Worm (Caenorhabditis elegans) whole organism, L1 larva: Measurements from ENCODE around the gene F40E10.5.

Experiments used
- C04F5.9 ChIP-seq: sonication (generic microtip); optimal IDR thresholded peaks from 2 replicates; lab custom pipeline; 2016; ENCODE audit warnings: missing genetic modification characterization, missing compliant biosample characterization
- C34B4.2 ChIP-seq: sonication (generic microtip); optimal IDR thresholded peaks from 2 replicates; lab custom pipeline; 2017; ENCODE audit warnings: mild to moderate bottlenecking, missing genetic modification characterization, missing compliant biosample characterization
- Y116A8C.19 ChIP-seq: sonication (generic microtip); optimal IDR thresholded peaks from 2 replicates; lab custom pipeline; 2016; ENCODE audit warnings: missing compliant biosample characterization, missing genetic modification characterization, borderline replicate concordance
- alr-1 ChIP-seq: fragments of 200-800 bp; sonication (Bioruptor generic); optimal IDR thresholded peaks from 2 replicates; lab custom pipeline; 2018; ENCODE audit warnings: borderline replicate concordance, mild to moderate bottlenecking, missing genetic modification characterization, missing compliant biosample characterization
- ceh-63 ChIP-seq: fragments of 200-800 bp; sonication (Bioruptor generic); optimal IDR thresholded peaks from 2 replicates; lab custom pipeline; 2018; ENCODE audit warnings: mild to moderate bottlenecking, missing genetic modification characterization, missing compliant biosample characterization
- ceh-90 ChIP-seq: sonication (generic microtip); optimal IDR thresholded peaks from 2 replicates; lab custom pipeline; 2016; ENCODE audit warnings: missing genetic modification characterization, missing compliant biosample characterization
- ces-1 ChIP-seq: fragments of 150-350 bp; optimal IDR thresholded peaks from 2 replicates; lab custom pipeline; 2014; ENCODE audit warnings: missing biosample characterization, missing genetic modification reagents, missing genetic modification characterization
- efl-1 ChIP-seq, 4 experiments: fragments of 150-350 bp; optimal IDR thresholded peaks in 3 of 4; peaks in 1 of 4; 1 replicate in 1 of 4; 2 replicates in 3 of 4; lab custom pipeline; 2014; ENCODE audit warnings: missing biosample characterization in 2 of 4, missing genetic modification characterization in 2 of 4, missing genetic modification reagents in 2 of 4
- elt-2 ChIP-seq: sonication (generic microtip); optimal IDR thresholded peaks from 2 replicates; lab custom pipeline; 2016; ENCODE audit warnings: missing genetic modification characterization, mild to moderate bottlenecking, inconsistent platforms, missing compliant biosample characterization, missing genetic modification reagents
- fkh-8 ChIP-seq: sonication (generic microtip); optimal IDR thresholded peaks from 2 replicates; lab custom pipeline; 2016; ENCODE audit warnings: mild to moderate bottlenecking, missing genetic modification characterization, missing compliant biosample characterization
- fos-1 ChIP-seq: fragments of 150-350 bp; optimal IDR thresholded peaks from 2 replicates; lab custom pipeline; 2014; ENCODE audit warnings: missing biosample characterization, missing genetic modification characterization
- grh-1 ChIP-seq: fragments of 200-800 bp; sonication (Bioruptor generic); IDR thresholded peaks from 2 replicates; pipeline ENCODE4 v1.3.6; 2022; ENCODE audit warnings: missing genetic modification reagents, missing genetic modification characterization, missing compliant biosample characterization
- irx-1 ChIP-seq: sonication (generic microtip); optimal IDR thresholded peaks from 2 replicates; lab custom pipeline; 2016; ENCODE audit warnings: missing genetic modification characterization, missing compliant biosample characterization
- isw-1 ChIP-seq: fragments of 200-800 bp; sonication (Bioruptor generic); IDR thresholded peaks from 2 replicates; pipeline ENCODE4 v1.3.6; 2022; ENCODE audit warnings: missing genetic modification characterization, missing compliant biosample characterization
- jun-1 ChIP-seq: fragments of 150-350 bp; optimal IDR thresholded peaks from 2 replicates; lab custom pipeline; 2014; ENCODE audit warnings: missing biosample characterization, missing genetic modification reagents, missing genetic modification characterization
- lin-13 ChIP-seq: fragments of 150-350 bp; optimal IDR thresholded peaks from 2 replicates; lab custom pipeline; 2014; ENCODE audit warnings: missing biosample characterization, missing genetic modification reagents, missing genetic modification characterization
- lin-15B ChIP-seq: fragments of 150-350 bp; sonication (generic microtip); optimal IDR thresholded peaks from 3 replicates; lab custom pipeline; 2014; ENCODE audit warnings: missing biosample characterization, missing genetic modification characterization
- lin-35 ChIP-seq, 2 experiments: fragments of 150-350 bp; optimal IDR thresholded peaks; 2 replicates each; lab custom pipeline; 2014; ENCODE audit warnings: missing biosample characterization in 2 of 2, missing genetic modification characterization in 2 of 2, missing genetic modification reagents in 2 of 2
- lir-3 ChIP-seq: sonication (generic microtip); optimal IDR thresholded peaks from 2 replicates; lab custom pipeline; 2016; ENCODE audit warnings: mild to moderate bottlenecking, missing genetic modification characterization, moderate library complexity, missing compliant biosample characterization; ENCODE audit not compliant: poor library complexity
- mab-9 ChIP-seq: fragments of 200-800 bp; sonication (Bioruptor generic); IDR thresholded peaks from 2 replicates; pipeline ENCODE4 v1.3.6; 2022; ENCODE audit warnings: missing genetic modification reagents, missing genetic modification characterization, missing compliant biosample characterization
- mdl-1 ChIP-seq, 2 experiments: fragments of 150-350 bp; optimal IDR thresholded peaks; 2 replicates each; lab custom pipeline; 2014 to 2017; ENCODE audit warnings: missing biosample characterization in 2 of 2, missing genetic modification characterization in 2 of 2, inconsistent platforms in 1 of 2
- nhr-11 ChIP-seq: fragments of 150-350 bp; optimal IDR thresholded peaks from 2 replicates; lab custom pipeline; 2014; ENCODE audit warnings: missing biosample characterization, missing genetic modification characterization
- nhr-237 ChIP-seq: fragments of 150-350 bp; optimal IDR thresholded peaks from 2 replicates; lab custom pipeline; 2014; ENCODE audit warnings: missing biosample characterization, missing genetic modification characterization
- nhr-71 ChIP-seq: sonication (generic microtip); optimal IDR thresholded peaks from 2 replicates; lab custom pipeline; 2016; ENCODE audit warnings: mild to moderate bottlenecking, missing genetic modification characterization, moderate library complexity, missing compliant biosample characterization
- nhr-76 ChIP-seq: sonication (generic microtip); optimal IDR thresholded peaks from 2 replicates; lab custom pipeline; 2017; ENCODE audit warnings: missing biosample characterization, missing genetic modification characterization
- nhr-85 ChIP-seq: sonication (generic microtip); peaks from one replicate; lab custom pipeline; 2016; ENCODE audit warnings: missing genetic modification characterization, inconsistent platforms, missing compliant biosample characterization
- nhr-90 ChIP-seq: sonication (generic microtip); optimal IDR thresholded peaks from 2 replicates; lab custom pipeline; 2016; ENCODE audit warnings: mild to moderate bottlenecking, missing genetic modification characterization, missing compliant biosample characterization; ENCODE audit not compliant: poor library complexity
- pag-3 ChIP-seq: sonication (generic microtip); optimal IDR thresholded peaks from 2 replicates; lab custom pipeline; 2017; ENCODE audit warnings: missing genetic modification characterization, mild to moderate bottlenecking, missing compliant biosample characterization, antibody characterized with exemption, borderline replicate concordance; ENCODE audit not compliant: insufficient read depth
- rnt-1 ChIP-seq: sonication (generic microtip); optimal IDR thresholded peaks from 2 replicates; lab custom pipeline; 2016; ENCODE audit warnings: mild to moderate bottlenecking, missing genetic modification characterization, moderate library complexity, missing compliant biosample characterization
- snpc-4 ChIP-seq: fragments of 150-350 bp; optimal IDR thresholded peaks from 2 replicates; lab custom pipeline; 2014; ENCODE audit warnings: missing biosample characterization, missing genetic modification characterization
- snu-23 ChIP-seq: sonication (generic microtip); optimal IDR thresholded peaks from 2 replicates; lab custom pipeline; 2016; ENCODE audit warnings: missing genetic modification characterization, missing compliant biosample characterization
- sox-4 ChIP-seq: sonication (generic microtip); optimal IDR thresholded peaks from 2 replicates; lab custom pipeline; 2016; ENCODE audit warnings: missing genetic modification characterization, missing compliant biosample characterization
- sptf-1 ChIP-seq: fragments of 150-350 bp; optimal IDR thresholded peaks from 2 replicates; lab custom pipeline; 2014; ENCODE audit warnings: missing biosample characterization, missing genetic modification characterization
- sup-37 ChIP-seq: fragments of 200-800 bp; sonication (Bioruptor generic); optimal IDR thresholded peaks from 2 replicates; lab custom pipeline; 2018; ENCODE audit warnings: mild to moderate bottlenecking, missing genetic modification characterization, missing compliant biosample characterization
- unc-130 ChIP-seq: fragments of 150-350 bp; optimal IDR thresholded peaks from 2 replicates; lab custom pipeline; 2017; ENCODE audit warnings: missing biosample characterization, missing genetic modification characterization, inconsistent platforms
- ztf-11 ChIP-seq, 2 experiments: sonication (generic microtip); optimal IDR thresholded peaks; 2 replicates each; lab custom pipeline; 2016 to 2017; ENCODE audit warnings: missing genetic modification characterization in 2 of 2, missing biosample characterization in 1 of 2, missing compliant biosample characterization in 1 of 2
- ztf-4 ChIP-seq: fragments of 150-350 bp; optimal IDR thresholded peaks from 2 replicates; lab custom pipeline; 2014; ENCODE audit warnings: missing biosample characterization, missing genetic modification characterization

F40E10.5 gene

ce11 chrX:14659454-14659853 lies 42.1 kb upstream of the F40E10.5 start:
- TF ChIP-seq rnt-1 = peak; percentile 66
- no peak for TF ChIP-seq irx-1 (tag; lab: Kevin White, UChicago)

- TF ChIP-seq snpc-4 (tag; lab: Kevin White, UChicago) = peak; percentile 65
- TF ChIP-seq alr-1 (tag; lab: Kevin White, UChicago) = no peak
- TF ChIP-seq, all 84 proteins: peak for 1
These were observed 39.7 kb upstream of the F40E10.5 start for ce11 chrX:14661918-14662317.

- no peak for TF ChIP-seq lin-13 (GFP tag; lab: Kevin White, UChicago)
- no peak for TF ChIP-seq alr-1 (tag; lab: Kevin White, UChicago)
- TF ChIP-seq pag-3 (tag; lab: Kevin White, UChicago) = no peak
- TF ChIP-seq unc-130 = no peak
- TF ChIP-seq ztf-11 (tag; optimal IDR thresholded peaks at IDR 0.05; lab: Kevin White, UChicago) = no peak
- no peak for TF ChIP-seq nhr-237
- TF ChIP-seq jun-1 (tag; lab: Kevin White, UChicago) = no peak
- no peak for TF ChIP-seq Y116A8C.19 (tag; lab: Kevin White, UChicago)
- no peak for TF ChIP-seq lin-15B (tag; lab: Kevin White, UChicago)
- TF ChIP-seq nhr-85 (tag; lab: Kevin White, UChicago) = no peak
- TF ChIP-seq nhr-11 (tag; lab: Kevin White, UChicago) = no peak
These were observed 39.1 kb upstream of the F40E10.5 start for ce11 chrX:14662460-14662859.

ce11 chrX:14664028-14664427 lies 37.6 kb upstream of the F40E10.5 start, which contains the start of gene C26G2.2:
TSS of gene C26G2.2 (plus strand) at chrX:14664328.
- TF ChIP-seq pag-3 (tag; lab: Kevin White, UChicago) = no peak
- TF ChIP-seq fkh-8 (tag; lab: Kevin White, UChicago) = peak; percentile 4
- TF ChIP-seq snpc-4 (tag; lab: Kevin White, UChicago) = no peak
- no peak for TF ChIP-seq lir-3 (tag; lab: Kevin White, UChicago)

- TF ChIP-seq nhr-85 (tag; lab: Kevin White, UChicago) (peak; percentile 26), ceh-90 (no peak), efl-1 (optimal IDR thresholded peaks at IDR 0.05; lab: Kevin White, UChicago) (no peak), efl-1 (GFP tag; optimal IDR thresholded peaks at IDR 0.05 in 1 of 2; lab: Kevin White, UChicago) (peak in 1 of 2 experiments; percentile 81), fos-1 (tag; lab: Kevin White, UChicago) (no peak)
These were observed 30.3 kb upstream of the F40E10.5 start for ce11 chrX:14671300-14671699.

- no peak for TF ChIP-seq snpc-4 (tag; lab: Kevin White, UChicago)
- TF ChIP-seq sox-4 = no peak
- TF ChIP-seq snu-23 (GFP tag; lab: Kevin White, UChicago) = peak; percentile 1
- no peak for TF ChIP-seq nhr-90
- TF ChIP-seq nhr-71 (tag; lab: Kevin White, UChicago) = peak; percentile 27
- no peak for TF ChIP-seq mab-9 (GFP tag; lab: Robert Waterston, UW)
- TF ChIP-seq ces-1 = no peak
- TF ChIP-seq elt-2 = no peak
- TF ChIP-seq ztf-4 (tag; lab: Kevin White, UChicago) = no peak
These were observed 27.6 kb upstream of the F40E10.5 start, which contains the start of gene slt-1 for ce11 chrX:14674028-14674427. TSS of gene slt-1 (plus strand) at chrX:14674328.

- TF ChIP-seq C34B4.2 (tag; lab: Kevin White, UChicago) = no peak
- TF ChIP-seq nhr-71 (tag; lab: Kevin White, UChicago) = no peak
- TF ChIP-seq ztf-11 (tag; optimal IDR thresholded peaks at IDR 0.05; lab: Kevin White, UChicago) = no peak
- TF ChIP-seq lin-35 (GFP tag; optimal IDR thresholded peaks at IDR 0.05; lab: Kevin White, UChicago) = no peak
- TF ChIP-seq nhr-11 (tag; lab: Kevin White, UChicago) = no peak
- TF ChIP-seq C04F5.9 (tag; lab: Kevin White, UChicago) = no peak
- no peak for TF ChIP-seq sptf-1 (tag; lab: Kevin White, UChicago)
- TF ChIP-seq grh-1 (GFP tag; lab: Robert Waterston, UW) = no peak
- TF ChIP-seq sup-37 (GFP tag; lab: Kevin White, UChicago) = no peak
- no peak for TF ChIP-seq isw-1
- TF ChIP-seq lir-3 (tag; lab: Kevin White, UChicago) = no peak
- no peak for TF ChIP-seq mdl-1 (tag; optimal IDR thresholded peaks at IDR 0.05; lab: Kevin White, UChicago)
- TF ChIP-seq ceh-63 = no peak
- TF ChIP-seq snu-23 (GFP tag; lab: Kevin White, UChicago) = no peak
- no peak for TF ChIP-seq nhr-76 (tag; lab: Kevin White, UChicago)
- TF ChIP-seq, all 84 proteins: peak for 0
These were observed 22.6 kb upstream of the F40E10.5 start for ce11 chrX:14678983-14679382.
